Worm (Caenorhabditis elegans) whole organism, late embryonic: Measurements from ENCODE around the gene lgc-41.

Experiments
- C08G9.2 ChIP-seq: sonication (generic microtip); optimal IDR thresholded peaks from 2 replicates; lab custom pipeline; 2016; ENCODE audit warnings: mild to moderate bottlenecking, missing genetic modification characterization, moderate library complexity, missing compliant biosample characterization
- ahr-1 ChIP-seq: sonication (generic microtip); optimal IDR thresholded peaks from 2 replicates; lab custom pipeline; 2016; ENCODE audit warnings: missing genetic modification characterization, missing compliant biosample characterization
- ama-1 ChIP-seq: fragments of 150-350 bp; optimal IDR thresholded peaks from 2 replicates; lab custom pipeline; 2014
- ceh-14 ChIP-seq: sonication (generic microtip); optimal IDR thresholded peaks from 2 replicates; lab custom pipeline; 2016; ENCODE audit warnings: missing genotype, missing genetic modification characterization, missing compliant biosample characterization
- ceh-18 ChIP-seq: sonication (generic microtip); optimal IDR thresholded peaks from 2 replicates; lab custom pipeline; 2016; ENCODE audit warnings: missing genetic modification characterization, missing compliant biosample characterization
- ceh-19 ChIP-seq: fragments of 200-800 bp; sonication (Bioruptor generic); optimal IDR thresholded peaks from 2 replicates; lab custom pipeline; 2018; ENCODE audit warnings: mild to moderate bottlenecking, missing genetic modification characterization, missing compliant biosample characterization
- ceh-2 ChIP-seq: sonication (generic microtip); optimal IDR thresholded peaks from 2 replicates; lab custom pipeline; 2016; ENCODE audit warnings: missing genotype, missing genetic modification characterization, missing compliant biosample characterization
- ceh-22 ChIP-seq: sonication (generic microtip); optimal IDR thresholded peaks from 2 replicates; lab custom pipeline; 2017; ENCODE audit warnings: missing biosample characterization, missing genetic modification characterization
- ceh-24 ChIP-seq: sonication (generic microtip); optimal IDR thresholded peaks from 2 replicates; lab custom pipeline; 2016; ENCODE audit warnings: mild to moderate bottlenecking, missing genetic modification characterization, missing compliant biosample characterization
- ceh-30 ChIP-seq: fragments of 150-350 bp; optimal IDR thresholded peaks from 2 replicates; lab custom pipeline; 2014; ENCODE audit warnings: missing biosample characterization, missing genetic modification characterization
- ceh-31 ChIP-seq: sonication (generic microtip); optimal IDR thresholded peaks from 2 replicates; lab custom pipeline; 2016; ENCODE audit warnings: missing genetic modification characterization, missing compliant biosample characterization
- ceh-34 ChIP-seq: sonication (generic microtip); optimal IDR thresholded peaks from 2 replicates; lab custom pipeline; 2016; ENCODE audit warnings: mild to moderate bottlenecking, missing genetic modification characterization, missing compliant biosample characterization
- ceh-48 ChIP-seq: sonication (generic microtip); optimal IDR thresholded peaks from 2 replicates; lab custom pipeline; 2016; ENCODE audit warnings: missing genetic modification characterization, inconsistent platforms, missing compliant biosample characterization
- dmd-4 ChIP-seq: sonication (generic microtip); optimal IDR thresholded peaks from 2 replicates; lab custom pipeline; 2016; ENCODE audit warnings: borderline replicate concordance, missing genetic modification characterization, missing compliant biosample characterization
- fax-1 ChIP-seq: sonication (generic microtip); optimal IDR thresholded peaks from 2 replicates; lab custom pipeline; 2016; ENCODE audit warnings: missing genotype, missing genetic modification characterization, missing compliant biosample characterization
- fkh-10 ChIP-seq: fragments of 150-350 bp; optimal IDR thresholded peaks from 2 replicates; lab custom pipeline; 2014; ENCODE audit warnings: missing biosample characterization, missing genetic modification reagents, missing genetic modification characterization
- gmeb-2 ChIP-seq: sonication (generic microtip); optimal IDR thresholded peaks from 2 replicates; lab custom pipeline; 2016; ENCODE audit warnings: missing genetic modification characterization, inconsistent platforms, missing compliant biosample characterization
- hlh-13 ChIP-seq: fragments of 200-800 bp; sonication (Bioruptor generic); optimal IDR thresholded peaks from 2 replicates; lab custom pipeline; 2018; ENCODE audit warnings: mild to moderate bottlenecking, missing genetic modification characterization, missing compliant biosample characterization
- hlh-15 ChIP-seq: sonication (generic microtip); optimal IDR thresholded peaks from 2 replicates; lab custom pipeline; 2016; ENCODE audit warnings: missing genetic modification characterization, missing compliant biosample characterization
- hlh-6 ChIP-seq: sonication (generic microtip); optimal IDR thresholded peaks from 2 replicates; lab custom pipeline; 2016; ENCODE audit warnings: missing genotype, missing genetic modification characterization, missing compliant biosample characterization
- hlh-8 ChIP-seq: sonication (generic microtip); optimal IDR thresholded peaks from 2 replicates; lab custom pipeline; 2016; ENCODE audit warnings: missing genotype, missing genetic modification characterization, missing compliant biosample characterization
- mec-3 ChIP-seq: sonication (generic microtip); optimal IDR thresholded peaks from 2 replicates; lab custom pipeline; 2016; ENCODE audit warnings: borderline replicate concordance, missing genetic modification characterization, missing compliant biosample characterization
- nfya-1 ChIP-seq: sonication (generic microtip); optimal IDR thresholded peaks from 2 replicates; lab custom pipeline; 2017; ENCODE audit warnings: missing genetic modification characterization, mild to moderate bottlenecking, missing compliant biosample characterization, antibody characterized with exemption, moderate library complexity
- nhr-232 ChIP-seq: sonication (generic microtip); optimal IDR thresholded peaks from 2 replicates; lab custom pipeline; 2016; ENCODE audit warnings: missing genetic modification characterization, missing compliant biosample characterization
- odd-2 ChIP-seq: sonication (generic microtip); optimal IDR thresholded peaks from 2 replicates; lab custom pipeline; 2017; ENCODE audit warnings: antibody characterized with exemption, mild to moderate bottlenecking, missing genetic modification characterization, missing compliant biosample characterization
- pag-3 ChIP-seq: sonication (generic microtip); optimal IDR thresholded peaks from 2 replicates; lab custom pipeline; 2016; ENCODE audit warnings: missing compliant biosample characterization, missing genetic modification characterization, borderline replicate concordance
- pat-9 ChIP-seq: fragments of 200-800 bp; sonication (Bioruptor generic); optimal IDR thresholded peaks from 2 replicates; lab custom pipeline; 2018; ENCODE audit warnings: mild to moderate bottlenecking, missing genetic modification characterization, moderate library complexity, missing compliant biosample characterization
- pax-1 ChIP-seq: fragments of 150-350 bp; optimal IDR thresholded peaks from 2 replicates; lab custom pipeline; 2014; ENCODE audit warnings: missing biosample characterization, missing genetic modification characterization
- pqm-1 ChIP-seq: sonication (generic microtip); optimal IDR thresholded peaks from 2 replicates; lab custom pipeline; 2016; ENCODE audit warnings: missing genetic modification characterization, missing compliant biosample characterization
- sdc-2 ChIP-seq: sonication (generic microtip); optimal IDR thresholded peaks from 2 replicates; lab custom pipeline; 2016; ENCODE audit warnings: missing genotype, missing genetic modification characterization, missing compliant biosample characterization
- syd-9 ChIP-seq: sonication (generic microtip); optimal IDR thresholded peaks from 2 replicates; lab custom pipeline; 2016; ENCODE audit warnings: mild to moderate bottlenecking, missing genetic modification characterization, moderate library complexity, missing compliant biosample characterization
- tbx-2 ChIP-seq: sonication (generic microtip); optimal IDR thresholded peaks from 2 replicates; lab custom pipeline; 2016; ENCODE audit warnings: missing genetic modification characterization, missing compliant biosample characterization
- ttx-3 ChIP-seq: sonication (generic microtip); optimal IDR thresholded peaks from 2 replicates; lab custom pipeline; 2016; ENCODE audit warnings: missing genetic modification reagents, missing genetic modification characterization, missing compliant biosample characterization
- unc-3 ChIP-seq, 2 experiments: fragments of 200-800 bp in 1 of 2; sonication (Bioruptor generic) in 1 of 2; sonication (generic microtip) in 1 of 2; conservative IDR thresholded peaks in 1 of 2; optimal IDR thresholded peaks in 1 of 2; 2 replicates each; pipeline versions ENCODE4 v1.3.6 to Lab custom; 2016 to 2022; ENCODE audit warnings: missing compliant biosample characterization in 2 of 2, missing genetic modification characterization in 2 of 2, missing genetic modification reagents in 1 of 2
- unc-55 ChIP-seq: sonication (generic microtip); optimal IDR thresholded peaks from 2 replicates; lab custom pipeline; 2017; ENCODE audit warnings: missing biosample characterization, missing genetic modification reagents, missing genetic modification characterization
- unc-86 ChIP-seq: sonication (generic microtip); optimal IDR thresholded peaks from 2 replicates; lab custom pipeline; 2016; ENCODE audit warnings: missing genetic modification characterization, missing compliant biosample characterization
- zip-5 ChIP-seq: sonication (generic microtip); optimal IDR thresholded peaks from 2 replicates; lab custom pipeline; 2016; ENCODE audit warnings: missing genetic modification characterization, missing compliant biosample characterization

The lgc-41 gene

DNA sequence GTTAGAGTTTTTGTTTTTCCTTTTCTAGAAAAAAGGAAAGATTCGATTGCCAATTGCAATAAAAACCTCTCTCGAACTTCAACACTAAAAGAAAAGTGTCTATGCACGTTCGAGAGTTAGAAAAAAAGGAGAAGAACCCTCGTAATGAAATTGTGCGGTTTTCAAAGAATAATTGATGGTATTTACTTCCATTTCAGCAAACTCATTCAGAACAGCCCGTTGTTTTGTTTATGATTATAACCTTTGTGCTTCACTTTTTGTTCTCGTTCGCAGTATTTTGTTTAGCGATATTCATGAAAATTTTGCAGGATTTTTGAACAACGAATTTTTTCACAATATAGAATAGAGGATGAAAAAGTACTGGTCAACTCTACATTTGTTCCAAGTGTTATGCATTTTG is at the start of gene lgc-41:
TSS of gene lgc-41 (plus strand) at position 301 of the 400 bp plus-strand sequence.
- TF ChIP-seq ceh-48 (tag; lab: Kevin White, UChicago) (no peak), C08G9.2 (tag; lab: Kevin White, UChicago) (no peak), pag-3 (tag; lab: Kevin White, UChicago) (no peak), tbx-2 (tag; lab: Kevin White, UChicago) (no peak), syd-9 (tag; lab: Kevin White, UChicago) (no peak), hlh-6 (tag; lab: Kevin White, UChicago) (no peak), pat-9 (tag; lab: Kevin White, UChicago) (no peak), unc-55 (GFP tag; lab: Kevin White, UChicago) (no peak), ceh-19 (no peak), hlh-15 (tag; lab: Kevin White, UChicago) (no peak), ceh-2 (tag; lab: Kevin White, UChicago) (no peak), fax-1 (tag; lab: Kevin White, UChicago) (no peak), mec-3 (tag; lab: Kevin White, UChicago) (no peak), ceh-14 (tag; lab: Kevin White, UChicago) (no peak), nfya-1 (tag; lab: Kevin White, UChicago) (no peak), pax-1 (tag; lab: Kevin White, UChicago) (no peak), ama-1 (lab: Kevin White, UChicago) (no peak), hlh-8 (no peak)
- TF ChIP-seq, all 69 proteins: peak for 0

DNA sequence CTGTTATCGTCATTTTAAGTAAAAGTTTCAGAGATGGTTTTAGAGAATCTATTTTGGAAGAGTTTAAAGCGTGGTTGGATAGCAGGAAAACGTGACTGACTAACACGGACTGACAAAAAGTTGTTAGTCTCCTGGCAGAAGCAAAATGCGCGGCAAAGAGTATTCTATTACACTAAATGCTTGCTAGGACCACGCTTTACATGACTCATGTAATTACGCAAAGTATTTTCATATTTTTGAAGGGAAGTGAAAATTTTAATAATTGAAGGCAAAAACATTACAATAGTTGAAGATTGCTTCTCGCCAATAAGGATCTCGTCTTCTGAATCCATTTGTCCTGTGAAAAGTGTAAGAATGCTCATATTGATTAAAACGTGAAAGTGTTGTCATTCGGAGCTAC is 47.9 kb upstream of the lgc-41 start, which contains the start of gene gur-3:
TSS of gene gur-3 (minus strand) at position 101 of the 400 bp plus-strand sequence.
- no peak for TF ChIP-seq ttx-3 (tag; lab: Kevin White, UChicago)
- TF ChIP-seq gmeb-2 (tag; lab: Kevin White, UChicago), result no peak
- no peak for TF ChIP-seq nfya-1 (tag; lab: Kevin White, UChicago)
- TF ChIP-seq ama-1 (lab: Kevin White, UChicago), result no peak
- TF ChIP-seq ceh-18, result no peak
- no peak for TF ChIP-seq hlh-6 (tag; lab: Kevin White, UChicago)
- no peak for TF ChIP-seq pqm-1 (tag; lab: Kevin White, UChicago)
- TF ChIP-seq odd-2, result no peak
- TF ChIP-seq hlh-8, result no peak
- TF ChIP-seq nhr-232 (tag; lab: Kevin White, UChicago), result no peak
- TF ChIP-seq syd-9 (tag; lab: Kevin White, UChicago), result no peak
- TF ChIP-seq ceh-48 (tag; lab: Kevin White, UChicago), result no peak
- TF ChIP-seq zip-5 (tag; lab: Kevin White, UChicago), result no peak
- TF ChIP-seq ceh-2 (tag; lab: Kevin White, UChicago), result no peak

DNA sequence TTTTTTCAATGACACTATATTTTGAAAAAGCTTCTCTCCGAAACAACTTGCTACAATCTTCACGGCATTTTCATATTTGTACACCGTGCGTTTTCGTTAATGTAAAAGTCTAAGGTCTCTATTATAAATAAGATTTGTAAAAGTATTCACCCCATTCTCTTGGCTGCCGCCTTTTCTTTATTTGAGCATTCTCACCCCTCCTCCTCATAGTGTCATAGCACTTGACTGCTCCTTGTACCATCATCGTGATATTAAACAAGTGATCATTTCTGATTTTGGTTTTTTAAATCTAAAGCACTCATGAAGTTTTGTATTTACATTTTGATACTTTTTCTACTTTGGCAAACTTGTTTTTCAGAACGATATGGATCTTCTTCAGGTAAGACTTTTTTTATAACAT is 47.2 kb upstream of the lgc-41 start, which contains the start of gene ZC504.1:
TSS of gene ZC504.1 (plus strand) at position 301 of the 400 bp plus-strand sequence.
- TF ChIP-seq ceh-34 (tag; lab: Kevin White, UChicago) (no peak), ceh-22 (no peak), pqm-1 (tag; lab: Kevin White, UChicago) (no peak), hlh-8 (no peak), ceh-19 (no peak), ahr-1 (no peak), ceh-24 (tag; lab: Kevin White, UChicago) (no peak), dmd-4 (tag; lab: Kevin White, UChicago) (no peak), pag-3 (tag; lab: Kevin White, UChicago) (no peak), ceh-30 (tag; lab: Kevin White, UChicago) (no peak), ceh-31 (tag; lab: Kevin White, UChicago) (no peak), hlh-13 (no peak), fkh-10 (GFP tag; lab: Kevin White, UChicago) (no peak), ttx-3 (tag; lab: Kevin White, UChicago) (no peak), hlh-15 (tag; lab: Kevin White, UChicago) (no peak), unc-3 (GFP tag; conservative IDR thresholded peaks at IDR 0.05; lab: Robert Waterston, UW) (no peak), unc-3 (tag; optimal IDR thresholded peaks at IDR 0.05; lab: Kevin White, UChicago) (no peak), sdc-2 (no peak), hlh-6 (tag; lab: Kevin White, UChicago) (no peak), unc-86 (no peak), ama-1 (lab: Kevin White, UChicago) (no peak)
